Fruit fly (Drosophila melanogaster) whole organism, embryonic: ENCODE results near the gene nbs.
A peak's percentile ranks its signal among the peaks of the same experiment; 100 is the strongest.

Experiments
- B-H2 ChIP-seq: fragments of 200-800 bp; sonication (Bioruptor generic); optimal IDR thresholded peaks from 2 replicates; lab custom pipeline; 2018; ENCODE audit warnings: missing biosample characterization, mild to moderate bottlenecking, missing genetic modification characterization
- BEAF-32 ChIP-seq: fragments of 200-800 bp; sonication (Bioruptor generic); optimal IDR thresholded peaks from 3 replicates; lab custom pipeline; 2017; ENCODE audit warnings: missing biosample characterization, missing genetic modification characterization, mild to moderate bottlenecking, moderate library complexity, missing genetic modification reagents
- CG10209 ChIP-seq: fragments of 200-800 bp; sonication (Bioruptor generic); optimal IDR thresholded peaks from 3 replicates; lab custom pipeline; 2017; ENCODE audit warnings: missing biosample characterization, mild to moderate bottlenecking, missing genetic modification characterization, missing genetic modification reagents
- CG10274 ChIP-seq: fragments of 200-800 bp; sonication (Bioruptor generic); optimal IDR thresholded peaks from 3 replicates; lab custom pipeline; 2017; ENCODE audit warnings: missing biosample characterization, mild to moderate bottlenecking, missing genetic modification characterization
- CG10366 ChIP-seq: fragments of 200-800 bp; sonication (Bioruptor generic); IDR thresholded peaks from 2 replicates; pipeline ENCODE4 v1.3.6; 2022; ENCODE audit warnings: missing biosample characterization, missing genetic modification characterization
- CG12769 ChIP-seq: fragments of 200-800 bp; sonication (Bioruptor generic); optimal IDR thresholded peaks from 2 replicates; lab custom pipeline; 2019; ENCODE audit warnings: missing biosample characterization, mild to moderate bottlenecking, missing genetic modification characterization, moderate library complexity
- CG14667 ChIP-seq: fragments of 200-800 bp; sonication (Bioruptor generic); IDR thresholded peaks from 2 replicates; pipeline ENCODE4 v1.3.6; 2022; ENCODE audit warnings: missing biosample characterization, missing genetic modification characterization
- CG15601 ChIP-seq: fragments of 200-800 bp; sonication (Bioruptor generic); optimal IDR thresholded peaks from 3 replicates; lab custom pipeline; 2019; ENCODE audit warnings: missing biosample characterization, mild to moderate bottlenecking, missing genetic modification characterization, moderate library complexity
- CG16813 ChIP-seq: fragments of 200-800 bp; sonication (Bioruptor generic); IDR thresholded peaks from 3 replicates; pipeline ENCODE4 v1.3.6; 2022; ENCODE audit warnings: missing biosample characterization, missing genetic modification characterization; ENCODE audit not compliant: partially characterized antibody
- CG18599 ChIP-seq: fragments of 200-800 bp; sonication (Bioruptor generic); optimal IDR thresholded peaks from 3 replicates; lab custom pipeline; 2017; ENCODE audit warnings: missing biosample characterization, missing genetic modification characterization, mild to moderate bottlenecking, moderate library complexity, missing genetic modification reagents
- CG3065 ChIP-seq: fragments of 200-800 bp; sonication (Bioruptor generic); optimal IDR thresholded peaks from 2 replicates; lab custom pipeline; 2016; ENCODE audit warnings: missing biosample characterization, missing genetic modification characterization
- CG32767 ChIP-seq: fragments of 200-800 bp; sonication (Bioruptor generic); IDR thresholded peaks from 2 replicates; pipeline ENCODE4 v1.3.6; 2022; ENCODE audit warnings: missing biosample characterization, missing genetic modification characterization
- CG34376 ChIP-seq: fragments of 200-800 bp; sonication (Bioruptor generic); optimal IDR thresholded peaks from 2 replicates; lab custom pipeline; 2018; ENCODE audit warnings: missing biosample characterization, mild to moderate bottlenecking, missing genetic modification characterization
- CG4820 ChIP-seq: fragments of 200-800 bp; sonication (Bioruptor generic); optimal IDR thresholded peaks from 3 replicates; lab custom pipeline; 2016; ENCODE audit warnings: missing biosample characterization, missing genetic modification characterization
- CG7271 ChIP-seq: fragments of 200-800 bp; sonication (Bioruptor generic); optimal IDR thresholded peaks from 2 replicates; lab custom pipeline; 2018; ENCODE audit warnings: missing biosample characterization, mild to moderate bottlenecking, missing genetic modification characterization, moderate library complexity
- CG7372 ChIP-seq: fragments of 200-800 bp; sonication (Bioruptor generic); IDR thresholded peaks from 2 replicates; pipeline ENCODE4 v1.3.6; 2022; ENCODE audit warnings: missing biosample characterization, missing genetic modification characterization
- CG7963 ChIP-seq: fragments of 200-800 bp; sonication (Bioruptor generic); IDR thresholded peaks from 3 replicates; pipeline ENCODE4 v1.3.6; 2022; ENCODE audit warnings: missing biosample characterization, missing genetic modification characterization; ENCODE audit not compliant: partially characterized antibody
- CG9437 ChIP-seq: fragments of 200-800 bp; sonication (Bioruptor generic); optimal IDR thresholded peaks from 2 replicates; lab custom pipeline; 2018; ENCODE audit warnings: missing biosample characterization, mild to moderate bottlenecking, missing genetic modification characterization
- CTCF ChIP-seq: fragments of 200-800 bp; sonication (Bioruptor generic); optimal IDR thresholded peaks from 2 replicates; lab custom pipeline; 2017; ENCODE audit warnings: missing biosample characterization, mild to moderate bottlenecking, missing genetic modification characterization, moderate library complexity
- CkIIα-i1 ChIP-seq: fragments of 200-800 bp; sonication (Bioruptor generic); IDR thresholded peaks from 2 replicates; pipeline ENCODE4 v1.3.6; 2022; ENCODE audit warnings: missing biosample characterization, missing genetic modification characterization
- CrebB ChIP-seq: fragments of 200-800 bp; sonication (Bioruptor generic); optimal IDR thresholded peaks from 3 replicates; lab custom pipeline; 2018; ENCODE audit warnings: missing biosample characterization, mild to moderate bottlenecking, missing genetic modification characterization
- Deaf1 ChIP-seq: fragments of 200-800 bp; optimal IDR thresholded peaks from 3 replicates; lab custom pipeline; 2019; ENCODE audit warnings: missing biosample characterization, mild to moderate bottlenecking, missing genetic modification characterization, moderate library complexity
- Dip2 ChIP-seq: fragments of 200-800 bp; sonication (Bioruptor generic); IDR thresholded peaks from 2 replicates; pipeline ENCODE4 v1.3.6; 2022; ENCODE audit warnings: missing biosample characterization, missing genetic modification characterization
- E2f1 ChIP-seq: fragments of 200-800 bp; sonication (Bioruptor generic); IDR thresholded peaks from 2 replicates; pipeline ENCODE4 v1.3.6; 2022; ENCODE audit warnings: missing biosample characterization, missing genetic modification characterization
- HLH54F ChIP-seq: fragments of 200-800 bp; sonication (Bioruptor generic); optimal IDR thresholded peaks from 3 replicates; lab custom pipeline; 2016; ENCODE audit warnings: missing biosample characterization, missing genetic modification characterization
- Hey ChIP-seq: fragments of 200-800 bp; sonication (Bioruptor generic); optimal IDR thresholded peaks from 3 replicates; lab custom pipeline; 2018; ENCODE audit warnings: missing biosample characterization, mild to moderate bottlenecking, missing genetic modification characterization
- MBD-R2 ChIP-seq: fragments of 200-800 bp; sonication (Bioruptor generic); IDR thresholded peaks from 2 replicates; pipeline ENCODE4 v1.3.6; 2022; ENCODE audit warnings: missing biosample characterization, missing genetic modification characterization
- NC2β ChIP-seq: fragments of 200-800 bp; sonication (Bioruptor generic); optimal IDR thresholded peaks from 2 replicates; lab custom pipeline; 2016; ENCODE audit warnings: missing biosample characterization, missing genetic modification characterization
- NfI ChIP-seq: fragments of 200-800 bp; sonication (Bioruptor generic); optimal IDR thresholded peaks from 3 replicates; lab custom pipeline; 2018; ENCODE audit warnings: missing biosample characterization, mild to moderate bottlenecking, missing genetic modification characterization, moderate library complexity
- amos ChIP-seq: fragments of 200-800 bp; sonication (Bioruptor generic); IDR thresholded peaks from 2 replicates; pipeline ENCODE4 v1.3.6; 2022; ENCODE audit warnings: missing biosample characterization, missing genetic modification characterization; ENCODE audit not compliant: partially characterized antibody
- da ChIP-seq: fragments of 200-800 bp; sonication (Bioruptor generic); optimal IDR thresholded peaks from 2 replicates; lab custom pipeline; 2016; ENCODE audit warnings: missing biosample characterization, missing genetic modification characterization
- danr ChIP-seq: fragments of 200-800 bp; sonication (Bioruptor generic); IDR thresholded peaks from 2 replicates; pipeline ENCODE4 v1.3.6; 2022; ENCODE audit warnings: missing biosample characterization, missing genetic modification characterization
- dpn ChIP-seq, 2 experiments: fragments of 200-800 bp; sonication (Bioruptor generic); optimal IDR thresholded peaks; 3 replicates each; lab custom pipeline; 2016; ENCODE audit warnings: missing biosample characterization in 2 of 2, missing genetic modification characterization in 2 of 2
- en ChIP-seq: fragments of 200-800 bp; sonication (Bioruptor generic); optimal IDR thresholded peaks from 2 replicates; lab custom pipeline; 2016; ENCODE audit warnings: missing biosample characterization, missing genetic modification characterization
- eve ChIP-seq, 2 experiments: fragments of >200 bp; optimal IDR thresholded peaks; 2 replicates each; lab custom pipeline; 2017; ENCODE audit warnings: missing biosample characterization in 2 of 2, missing genetic modification characterization in 2 of 2
- exex ChIP-seq: fragments of 200-800 bp; sonication (Bioruptor generic); optimal IDR thresholded peaks from 4 replicates; lab custom pipeline; 2018; ENCODE audit warnings: missing biosample characterization, mild to moderate bottlenecking, missing genetic modification characterization, moderate library complexity
- h ChIP-seq: fragments of >200 bp; optimal IDR thresholded peaks from 2 replicates; lab custom pipeline; 2017
- odd ChIP-seq: fragments of 200-800 bp; sonication (Bioruptor generic); optimal IDR thresholded peaks from 2 replicates; lab custom pipeline; 2017; ENCODE audit warnings: missing biosample characterization, mild to moderate bottlenecking, missing genetic modification characterization
- p53 ChIP-seq: fragments of 200-800 bp; sonication (Bioruptor generic); optimal IDR thresholded peaks from 2 replicates; lab custom pipeline; 2016; ENCODE audit warnings: missing biosample characterization, missing genetic modification characterization
- pan ChIP-seq, 4 experiments: fragments of >200 bp in 3 of 4; fragments of 200-800 bp in 1 of 4; sonication (Bioruptor generic) in 1 of 4; optimal IDR thresholded peaks in 3 of 4; IDR thresholded peaks in 1 of 4; 2 replicates each; pipeline versions ENCODE4 v1.3.6 to Lab custom; 2017 to 2022; ENCODE audit warnings: missing biosample characterization in 2 of 4, missing genetic modification characterization in 2 of 4, mixed read lengths in 1 of 4
- phol ChIP-seq: fragments of 200-800 bp; sonication (Bioruptor generic); optimal IDR thresholded peaks from 3 replicates; lab custom pipeline; 2018; ENCODE audit warnings: missing biosample characterization, mild to moderate bottlenecking, missing genetic modification characterization, moderate library complexity
- ro ChIP-seq: fragments of 200-800 bp; sonication (Bioruptor generic); IDR thresholded peaks from 2 replicates; pipeline ENCODE4 v1.3.6; 2022; ENCODE audit warnings: missing biosample characterization, missing genetic modification characterization
- schlank ChIP-seq: fragments of 200-800 bp; sonication (Bioruptor generic); optimal IDR thresholded peaks from 2 replicates; lab custom pipeline; 2018; ENCODE audit warnings: missing biosample characterization, mild to moderate bottlenecking, missing genetic modification characterization
- sens ChIP-seq: fragments of 200-800 bp; sonication (Bioruptor generic); peaks from one replicate; lab custom pipeline; 2016; ENCODE audit warnings: missing biosample characterization, missing genetic modification characterization
- so ChIP-seq: fragments of 200-800 bp; sonication (Bioruptor generic); IDR thresholded peaks from 3 replicates; pipeline ENCODE4 v1.3.6; 2022; ENCODE audit warnings: missing biosample characterization, missing genetic modification characterization
- stwl ChIP-seq: fragments of 200-800 bp; sonication (Bioruptor generic); optimal IDR thresholded peaks from 3 replicates; lab custom pipeline; 2018; ENCODE audit warnings: missing biosample characterization, mild to moderate bottlenecking, missing genetic modification characterization, moderate library complexity
- ttk ChIP-seq: fragments of 200-800 bp; sonication (Bioruptor generic); IDR thresholded peaks from 2 replicates; pipeline ENCODE4 v2.1.2; 2022; ENCODE audit warnings: missing biosample characterization, missing genetic modification characterization
- vnd ChIP-seq: fragments of 200-800 bp; sonication (Bioruptor generic); IDR thresholded peaks from 3 replicates; pipeline ENCODE4 v1.3.6; 2022; ENCODE audit warnings: missing biosample characterization, missing genetic modification characterization; ENCODE audit not compliant: partially characterized antibody
- zfh1 ChIP-seq: fragments of 200-800 bp; sonication (Bioruptor generic); IDR thresholded peaks from 3 replicates; pipeline ENCODE4 v1.3.6; 2022; ENCODE audit warnings: missing biosample characterization, missing genetic modification characterization

nbs gene

dm6 chr3L:9692892-9693551, 30.0 kb downstream of the nbs start (continued):
- TF ChIP-seq so (GFP tag; lab: Robert Waterston, UW) (peak; percentile 86; the same call in 2 of the 3 replicates), h (lab: Kevin White, UChicago) (no peak), sens (GFP tag; lab: Kevin White, UChicago) (peak; percentile 100), CG34376 (GFP tag; lab: Kevin White, UChicago) (peak; percentile 94), CkIIα-i1 (0 out of 2 replicates have a peak, but pooled peaks have one; percentile 27), CG16813 (GFP tag; lab: Robert Waterston, UW) (no peak), CG15601 (tag; lab: Kevin White, UChicago) (peak; percentile 93), CG7372 (GFP tag; lab: Robert Waterston, UW) (peak; percentile 87), phol (tag; lab: Kevin White, UChicago) (peak; percentile 97), en (peak; percentile 94), B-H2 (GFP tag; lab: Kevin White, UChicago) (peak; percentile 87), NC2β (peak; percentile 94), CG10274 (GFP tag; lab: Kevin White, UChicago) (peak; percentile 94), CG9437 (peak; percentile 95), Deaf1 (peak; percentile 81), Hey (tag; lab: Kevin White, UChicago) (peak; percentile 54), exex (tag; lab: Kevin White, UChicago) (peak; percentile 75), ro (GFP tag; lab: Robert Waterston, UW) (peak; percentile 73; the same call in 1 of the 2 replicates), MBD-R2 (GFP tag; lab: Robert Waterston, UW) (peak; percentile 62; the same call in 1 of the 2 replicates), da (peak; percentile 94), amos (GFP tag; lab: Robert Waterston, UW) (no peak), CG3065 (peak; percentile 91), vnd (GFP tag; lab: Robert Waterston, UW) (no peak), CG10366 (GFP tag; lab: Robert Waterston, UW) (peak; percentile 86), CG18599 (GFP tag; lab: Kevin White, UChicago) (peak; percentile 97), NfI (GFP tag; lab: Kevin White, UChicago) (peak; percentile 94), CG7963 (GFP tag; lab: Robert Waterston, UW) (no peak), Dip2 (GFP tag; lab: Robert Waterston, UW) (peak; percentile 21; the same call in 1 of the 2 replicates), ttk (GFP tag; lab: Robert Waterston, UW) (peak; percentile 84), E2f1 (GFP tag; lab: Robert Waterston, UW) (peak; percentile 82), CG10209 (GFP tag; lab: Kevin White, UChicago) (peak; percentile 97), eve (GFP tag; optimal IDR thresholded peaks at IDR 0.05; lab: Kevin White, UChicago) (peak in 1 of 2 experiments; percentile 99), zfh1 (GFP tag; lab: Robert Waterston, UW) (peak; percentile 69; the same call in 2 of the 3 replicates), HLH54F (GFP tag; lab: Kevin White, UChicago) (peak; percentile 98), danr (GFP tag; lab: Robert Waterston, UW) (peak; percentile 85), schlank (tag; lab: Kevin White, UChicago) (peak; percentile 85), CG12769 (tag; lab: Kevin White, UChicago) (peak; percentile 83), BEAF-32 (GFP tag; lab: Kevin White, UChicago) (peak; percentile 17), dpn (GFP tag; optimal IDR thresholded peaks at IDR 0.05; lab: Kevin White, UChicago) (peak; percentile 96 to 98), odd (GFP tag; lab: Kevin White, UChicago) (peak; percentile 95), CG14667 (GFP tag; lab: Robert Waterston, UW) (peak; percentile 79), p53 (GFP tag; lab: Kevin White, UChicago) (peak; percentile 87), CG4820 (peak; percentile 96), stwl (tag; lab: Kevin White, UChicago) (no peak), CrebB (tag; lab: Kevin White, UChicago) (peak; percentile 71), CG32767 (GFP tag; lab: Robert Waterston, UW) (peak; percentile 90), CTCF (GFP tag; lab: Kevin White, UChicago) (peak; percentile 52), CG7271 (tag; lab: Kevin White, UChicago) (no peak), pan (optimal IDR thresholded peaks at IDR 0.05; lab: Kevin White, UChicago) (no peak), pan (GFP tag; optimal IDR thresholded peaks at IDR 0.05 in 1 of 2, IDR thresholded peaks at IDR 0.05 in 1 of 2) (peak; percentile 27 to 83)
